Fruit fly (Drosophila melanogaster) whole organism, embryonic: ENCODE data around the gene CG5510.

Source experiments
- Antp ChIP-seq: fragments of 200-800 bp; sonication (Bioruptor generic); optimal IDR thresholded peaks from 3 replicates; lab custom pipeline; 2016; ENCODE audit warnings: missing biosample characterization, missing genetic modification characterization
- B-H1 ChIP-seq: fragments of 200-800 bp; sonication (Bioruptor generic); IDR thresholded peaks from 3 replicates; pipeline ENCODE4 v1.3.6; 2022; ENCODE audit warnings: missing biosample characterization, missing genetic modification characterization
- BEAF-32 ChIP-seq: fragments of 200-800 bp; sonication (Bioruptor generic); optimal IDR thresholded peaks from 3 replicates; lab custom pipeline; 2017; ENCODE audit warnings: missing biosample characterization, missing genetic modification characterization, mild to moderate bottlenecking, moderate library complexity, missing genetic modification reagents
- C15 ChIP-seq: fragments of 200-800 bp; sonication (Bioruptor generic); IDR thresholded peaks from 3 replicates; pipeline ENCODE4 v1.3.6; 2022; ENCODE audit warnings: missing biosample characterization, missing genetic modification characterization
- CG11398 ChIP-seq: fragments of 200-800 bp; sonication (Bioruptor generic); optimal IDR thresholded peaks from 2 replicates; lab custom pipeline; 2016; ENCODE audit warnings: missing biosample characterization, missing genetic modification characterization
- CG11695 ChIP-seq: fragments of 200-800 bp; sonication (Bioruptor generic); IDR thresholded peaks from 3 replicates; pipeline ENCODE4 v1.3.6; 2022; ENCODE audit warnings: missing biosample characterization, missing genetic modification characterization
- CG13287 ChIP-seq: fragments of 200-800 bp; sonication (Bioruptor generic); IDR thresholded peaks from 2 replicates; pipeline ENCODE4 v1.3.6; 2022; ENCODE audit warnings: missing biosample characterization, missing genetic modification characterization; ENCODE audit not compliant: partially characterized antibody
- CG13775 ChIP-seq: fragments of 200-800 bp; sonication (Bioruptor generic); optimal IDR thresholded peaks from 3 replicates; lab custom pipeline; 2017; ENCODE audit warnings: missing biosample characterization, mild to moderate bottlenecking, missing genetic modification characterization
- CG16779 ChIP-seq: fragments of 200-800 bp; sonication (Bioruptor generic); IDR thresholded peaks from 2 replicates; pipeline ENCODE4 v1.3.6; 2022; ENCODE audit warnings: missing biosample characterization, missing genetic modification characterization
- CG16813 ChIP-seq: fragments of 200-800 bp; sonication (Bioruptor generic); IDR thresholded peaks from 3 replicates; pipeline ENCODE4 v1.3.6; 2022; ENCODE audit warnings: missing biosample characterization, missing genetic modification characterization; ENCODE audit not compliant: partially characterized antibody
- CG17612 ChIP-seq: fragments of 200-800 bp; sonication (Bioruptor generic); IDR thresholded peaks from 2 replicates; pipeline ENCODE4 v1.3.6; 2022; ENCODE audit warnings: missing biosample characterization, missing genetic modification characterization
- CG3407 ChIP-seq: fragments of 200-800 bp; sonication (Bioruptor generic); optimal IDR thresholded peaks from 2 replicates; lab custom pipeline; 2018; ENCODE audit warnings: missing biosample characterization, mild to moderate bottlenecking, missing genetic modification characterization
- CG34422 ChIP-seq: fragments of 200-800 bp; sonication (Bioruptor generic); IDR thresholded peaks from 3 replicates; pipeline ENCODE4 v1.3.6; 2022; ENCODE audit warnings: missing biosample characterization, missing genetic modification characterization
- CG3995 ChIP-seq: fragments of 200-800 bp; sonication (Bioruptor generic); optimal IDR thresholded peaks from 3 replicates; lab custom pipeline; 2016; ENCODE audit warnings: missing biosample characterization, missing genetic modification characterization
- CG6765 ChIP-seq: fragments of 200-800 bp; sonication (Bioruptor generic); optimal IDR thresholded peaks from 3 replicates; lab custom pipeline; 2017; ENCODE audit warnings: missing biosample characterization, mild to moderate bottlenecking, missing genetic modification characterization
- CG8478 ChIP-seq: fragments of >200 bp; optimal IDR thresholded peaks from 2 replicates; lab custom pipeline; 2018
- ERR ChIP-seq: fragments of 200-800 bp; sonication (Bioruptor generic); optimal IDR thresholded peaks from 2 replicates; lab custom pipeline; 2016; ENCODE audit warnings: missing biosample characterization, missing genetic modification characterization
- Elba2 ChIP-seq: fragments of 200-800 bp; sonication (Bioruptor generic); optimal IDR thresholded peaks from 3 replicates; lab custom pipeline; 2016; ENCODE audit warnings: missing biosample characterization, missing genetic modification characterization
- HLHmδ ChIP-seq: fragments of 200-800 bp; sonication (Bioruptor generic); optimal IDR thresholded peaks from 2 replicates; lab custom pipeline; 2018; ENCODE audit warnings: missing biosample characterization, mild to moderate bottlenecking, missing genetic modification characterization, moderate library complexity
- Hand ChIP-seq: fragments of 200-800 bp; sonication (Bioruptor generic); optimal IDR thresholded peaks from 2 replicates; lab custom pipeline; 2017; ENCODE audit warnings: mild to moderate bottlenecking, missing biosample characterization, missing genetic modification reagents, missing genetic modification characterization
- HmgZ ChIP-seq: fragments of 200-800 bp; sonication (Bioruptor generic); optimal IDR thresholded peaks from 2 replicates; lab custom pipeline; 2018; ENCODE audit warnings: missing biosample characterization, mild to moderate bottlenecking, missing genetic modification characterization
- Hmr ChIP-seq: fragments of 200-800 bp; sonication (Bioruptor generic); optimal IDR thresholded peaks from 3 replicates; lab custom pipeline; 2017; ENCODE audit warnings: mild to moderate bottlenecking, missing biosample characterization, missing genetic modification reagents, missing genetic modification characterization
- NC2α ChIP-seq: fragments of 200-800 bp; sonication (Bioruptor generic); optimal IDR thresholded peaks from 2 replicates; lab custom pipeline; 2016; ENCODE audit warnings: missing biosample characterization, missing genetic modification characterization
- Optix ChIP-seq: fragments of 200-800 bp; sonication (Bioruptor generic); IDR thresholded peaks from 3 replicates; pipeline ENCODE4 v1.3.6; 2022; ENCODE audit warnings: missing biosample characterization, missing genetic modification characterization
- Pdp1 ChIP-seq, 2 experiments: fragments of 200-800 bp; sonication (Bioruptor generic); optimal IDR thresholded peaks; 3 replicates each; lab custom pipeline; 2016; ENCODE audit warnings: missing biosample characterization in 2 of 2, missing genetic modification characterization in 2 of 2, mild to moderate bottlenecking in 1 of 2, moderate library complexity in 1 of 2
- Sin3A ChIP-seq: fragments of >200 bp; optimal IDR thresholded peaks from 2 replicates; lab custom pipeline; 2018
- YL-1 ChIP-seq: fragments of 200-800 bp; sonication (Bioruptor generic); optimal IDR thresholded peaks from 3 replicates; lab custom pipeline; 2017; ENCODE audit warnings: missing biosample characterization, mild to moderate bottlenecking, missing genetic modification characterization
- crp ChIP-seq, 2 experiments: fragments of 200-800 bp; sonication (Bioruptor generic); optimal IDR thresholded peaks; 2 replicates in 1 of 2; 3 replicates in 1 of 2; lab custom pipeline; 2017; ENCODE audit warnings: missing biosample characterization in 2 of 2, missing genetic modification characterization in 2 of 2, mild to moderate bottlenecking in 1 of 2, moderate library complexity in 1 of 2
- dati ChIP-seq: fragments of 200-800 bp; sonication (Bioruptor generic); IDR thresholded peaks from 2 replicates; pipeline ENCODE4 v1.3.6; 2022; ENCODE audit warnings: missing biosample characterization, missing genetic modification characterization
- dimm ChIP-seq: fragments of 200-800 bp; sonication (Bioruptor generic); IDR thresholded peaks from 2 replicates; pipeline ENCODE4 v1.3.6; 2022; ENCODE audit warnings: missing biosample characterization, missing genetic modification characterization
- fd3F ChIP-seq: fragments of 200-800 bp; sonication (Bioruptor generic); optimal IDR thresholded peaks from 2 replicates; lab custom pipeline; 2018; ENCODE audit warnings: missing biosample characterization, mild to moderate bottlenecking, missing genetic modification characterization, moderate library complexity
- gcm ChIP-seq: fragments of 200-800 bp; sonication (Bioruptor generic); optimal IDR thresholded peaks from 2 replicates; lab custom pipeline; 2019; ENCODE audit warnings: missing biosample characterization, mild to moderate bottlenecking, missing genetic modification characterization, moderate library complexity
- ham ChIP-seq: fragments of 200-800 bp; sonication (Bioruptor generic); IDR thresholded peaks from 2 replicates; pipeline ENCODE4 v1.3.6; 2022; ENCODE audit warnings: missing biosample characterization, missing genetic modification characterization
- jing ChIP-seq: fragments of 200-800 bp; sonication (Bioruptor generic); optimal IDR thresholded peaks from 2 replicates; lab custom pipeline; 2018; ENCODE audit warnings: missing biosample characterization, mild to moderate bottlenecking, missing genetic modification characterization
- nerfin-2 ChIP-seq: fragments of 200-800 bp; sonication (Bioruptor generic); IDR thresholded peaks from 2 replicates; pipeline ENCODE4 v1.3.6; 2022; ENCODE audit warnings: missing biosample characterization, missing genetic modification characterization; ENCODE audit not compliant: partially characterized antibody
- nom ChIP-seq: fragments of 200-800 bp; sonication (Bioruptor generic); optimal IDR thresholded peaks from 2 replicates; lab custom pipeline; 2017; ENCODE audit warnings: missing biosample characterization, missing genetic modification characterization, mild to moderate bottlenecking, moderate library complexity, missing genetic modification reagents
- odd ChIP-seq: fragments of 200-800 bp; sonication (Bioruptor generic); optimal IDR thresholded peaks from 2 replicates; lab custom pipeline; 2017; ENCODE audit warnings: missing biosample characterization, mild to moderate bottlenecking, missing genetic modification characterization
- sc ChIP-seq, 3 experiments: fragments of >200 bp in 2 of 3; fragments of 200-800 bp in 1 of 3; sonication (Bioruptor generic) in 1 of 3; optimal IDR thresholded peaks; 2 replicates in 2 of 3; 3 replicates in 1 of 3; lab custom pipeline; 2017; ENCODE audit warnings: mild to moderate bottlenecking in 1 of 3, missing biosample characterization in 1 of 3, missing genetic modification characterization in 1 of 3, missing genetic modification reagents in 1 of 3
- sens ChIP-seq: fragments of 200-800 bp; sonication (Bioruptor generic); peaks from one replicate; lab custom pipeline; 2016; ENCODE audit warnings: missing biosample characterization, missing genetic modification characterization
- slp2 ChIP-seq: fragments of 200-800 bp; sonication (Bioruptor generic); optimal IDR thresholded peaks from 2 replicates; lab custom pipeline; 2016; ENCODE audit warnings: missing biosample characterization, missing genetic modification characterization
- sna ChIP-seq: fragments of 200-800 bp; sonication (Bioruptor generic); IDR thresholded peaks from 2 replicates; pipeline ENCODE4 v1.3.6; 2022; ENCODE audit warnings: missing biosample characterization, missing genetic modification characterization; ENCODE audit not compliant: partially characterized antibody
- sr ChIP-seq: fragments of 200-800 bp; sonication (Bioruptor generic); IDR thresholded peaks from 3 replicates; pipeline ENCODE4 v1.3.6; 2022; ENCODE audit warnings: missing biosample characterization, missing genetic modification characterization
- sug ChIP-seq: fragments of 200-800 bp; optimal IDR thresholded peaks from 2 replicates; lab custom pipeline; 2019; ENCODE audit warnings: missing biosample characterization, mild to moderate bottlenecking, missing genetic modification characterization, moderate library complexity
- toy ChIP-seq: fragments of 200-800 bp; sonication (Bioruptor generic); IDR thresholded peaks from 2 replicates; pipeline ENCODE4 v1.3.6; 2022; ENCODE audit warnings: missing biosample characterization, missing genetic modification characterization
- tup ChIP-seq: fragments of 200-800 bp; sonication (Bioruptor generic); optimal IDR thresholded peaks from 2 replicates; lab custom pipeline; 2016; ENCODE audit warnings: missing biosample characterization, mild to moderate bottlenecking, missing genetic modification characterization, moderate library complexity
- vnd ChIP-seq: fragments of 200-800 bp; sonication (Bioruptor generic); IDR thresholded peaks from 3 replicates; pipeline ENCODE4 v1.3.6; 2022; ENCODE audit warnings: missing biosample characterization, missing genetic modification characterization; ENCODE audit not compliant: partially characterized antibody
- zen ChIP-seq: fragments of 200-800 bp; sonication (Bioruptor generic); optimal IDR thresholded peaks from 3 replicates; lab custom pipeline; 2018; ENCODE audit warnings: missing biosample characterization, mild to moderate bottlenecking, missing genetic modification characterization, moderate library complexity
- zen2 ChIP-seq: fragments of 200-800 bp; sonication (Bioruptor generic); IDR thresholded peaks from 3 replicates; pipeline ENCODE4 v1.3.6; 2022; ENCODE audit warnings: missing biosample characterization, missing genetic modification characterization; ENCODE audit not compliant: partially characterized antibody

CG5510 gene

dm6 chr3R:24163556-24164022 is 5.8 kb downstream of the CG5510 start, which contains the start of gene Apc2 (continued):
- no peak for TF ChIP-seq CG16779 (GFP tag; lab: Robert Waterston, UW)
- peak; percentile 65 for TF ChIP-seq CG13775 (GFP tag; lab: Kevin White, UChicago)
- no peak for TF ChIP-seq NC2α (GFP tag; lab: Kevin White, UChicago)
- TF ChIP-seq Hmr (GFP tag; lab: Kevin White, UChicago), result peak; percentile 48
- TF ChIP-seq Hand (GFP tag; lab: Kevin White, UChicago), result no peak
- no peak for TF ChIP-seq sna (GFP tag; lab: Robert Waterston, UW)
- TF ChIP-seq CG8478 (lab: Kevin White, UChicago), result no peak
- no peak for TF ChIP-seq CG11398 (GFP tag; lab: Kevin White, UChicago)
- peak; percentile 24 for TF ChIP-seq slp2 (GFP tag; lab: Kevin White, UChicago)
- TF ChIP-seq CG16813 (GFP tag; lab: Robert Waterston, UW), result peak; percentile 51; the same call in 1 of the 3 replicates
- TF ChIP-seq HLHmδ (GFP tag; lab: Kevin White, UChicago), result no peak
- peak; percentile 13 for TF ChIP-seq gcm (GFP tag; lab: Kevin White, UChicago)
- TF ChIP-seq sens, result peak; percentile 91
- TF ChIP-seq nom (GFP tag; lab: Kevin White, UChicago), result peak; percentile 17
- no peak for TF ChIP-seq dimm
- TF ChIP-seq Antp (GFP tag; lab: Kevin White, UChicago), result no peak
- no peak for TF ChIP-seq nerfin-2 (GFP tag; lab: Robert Waterston, UW)
- no peak for TF ChIP-seq odd (GFP tag; lab: Kevin White, UChicago)
- no peak for TF ChIP-seq Optix (GFP tag; lab: Robert Waterston, UW)
- no peak for TF ChIP-seq Sin3A (lab: Kevin White, UChicago)
- TF ChIP-seq HmgZ (tag; lab: Kevin White, UChicago), result peak; percentile 35
- TF ChIP-seq jing (GFP tag; lab: Kevin White, UChicago), result no peak
- TF ChIP-seq sr, result no peak
- no peak for TF ChIP-seq CG6765 (GFP tag; lab: Kevin White, UChicago)
- no peak for TF ChIP-seq dati (GFP tag; lab: Robert Waterston, UW)
- no peak; the same call in 2 of the 3 replicates for TF ChIP-seq B-H1 (GFP tag; lab: Robert Waterston, UW)
- TF ChIP-seq C15, result no peak
- TF ChIP-seq CG17612 (GFP tag; lab: Robert Waterston, UW), result 0 out of 2 replicates have a peak, but pooled peaks have one; percentile 13
- peak; percentile 77 for TF ChIP-seq BEAF-32
- peak; percentile 47; the same call in 1 of the 3 replicates for TF ChIP-seq vnd
- peak; percentile 30 for TF ChIP-seq tup (GFP tag; lab: Kevin White, UChicago)
- peak; percentile 57 for TF ChIP-seq zen
- no peak for TF ChIP-seq ham (GFP tag; lab: Robert Waterston, UW)
- no peak for TF ChIP-seq CG11695
- no peak for TF ChIP-seq ERR
- TF ChIP-seq sug (tag; lab: Kevin White, UChicago), result peak; percentile 62
- peak; percentile 75 for TF ChIP-seq CG13287 (GFP tag; lab: Robert Waterston, UW)
- TF ChIP-seq, all 482 proteins: peak for 237

DNA sequence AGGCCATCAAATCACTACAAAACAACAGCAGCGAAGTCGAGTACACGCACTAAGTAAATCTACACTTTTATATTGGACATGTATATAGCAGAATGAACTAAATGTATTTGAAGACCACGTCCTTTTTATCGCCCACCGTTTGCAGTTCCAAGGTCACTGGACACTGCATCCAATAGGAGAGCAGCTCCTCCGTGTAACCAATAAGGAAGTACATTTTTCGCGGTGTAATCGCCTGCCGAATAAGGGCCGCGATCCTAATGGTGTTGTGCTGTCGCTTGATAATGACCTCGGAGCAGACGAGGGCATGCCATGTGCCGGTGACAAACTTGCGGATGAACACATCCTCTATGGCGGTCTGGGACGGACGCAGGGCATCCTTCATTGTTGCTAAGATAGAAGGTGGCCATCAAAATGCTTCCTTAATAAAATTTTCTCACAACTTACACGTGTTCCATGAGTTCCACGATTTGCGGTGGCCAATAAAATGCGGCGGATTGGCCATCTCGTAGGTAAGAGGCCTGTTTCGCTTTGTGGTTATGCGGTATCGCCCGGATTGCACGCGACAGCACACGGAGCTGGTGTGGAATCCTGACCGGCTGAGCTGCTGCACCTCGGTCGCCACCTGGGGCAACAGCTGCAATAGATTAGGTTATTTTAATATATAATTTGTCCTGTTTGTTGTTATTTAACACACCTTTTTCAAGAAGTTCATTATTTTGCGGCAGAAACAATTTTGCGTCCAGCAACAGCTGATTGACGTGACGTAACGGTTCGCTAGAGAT is 6.4 kb downstream of the CG5510 start, which contains the start of gene mRpS24:
Gene mRpS24, minus strand, starts transcription at position 772 of the 782 bp plus-strand sequence.
- TF ChIP-seq fd3F (GFP tag; lab: Kevin White, UChicago), result no peak
- peak; percentile 32 for TF ChIP-seq YL-1
- peak; percentile 72 for TF ChIP-seq sna (GFP tag; lab: Robert Waterston, UW)
- no peak for TF ChIP-seq CG3995 (GFP tag; lab: Kevin White, UChicago)
- peak in 1 of 2 experiments; percentile 88 for TF ChIP-seq crp (GFP tag; optimal IDR thresholded peaks at IDR 0.05; lab: Kevin White, UChicago)
- TF ChIP-seq Pdp1 (GFP tag; optimal IDR thresholded peaks at IDR 0.05; lab: Kevin White, UChicago), result peak in 1 of 2 experiments; percentile 97
- no peak for TF ChIP-seq sc (optimal IDR thresholded peaks at IDR 0.05; lab: Kevin White, UChicago)
- no peak for TF ChIP-seq sc (GFP tag; optimal IDR thresholded peaks at IDR 0.05; lab: Kevin White, UChicago)
- TF ChIP-seq HLHmδ (GFP tag; lab: Kevin White, UChicago), result no peak
- no peak for TF ChIP-seq CG3407 (GFP tag; lab: Kevin White, UChicago)
- no peak for TF ChIP-seq BEAF-32
- TF ChIP-seq toy (GFP tag; lab: Robert Waterston, UW), result no peak
- TF ChIP-seq Elba2, result peak; percentile 94
- TF ChIP-seq CG34422 (GFP tag; lab: Robert Waterston, UW), result peak; percentile 51; the same call in 1 of the 3 replicates
- no peak for TF ChIP-seq zen2 (GFP tag; lab: Robert Waterston, UW)
